Fruit fly (Drosophila melanogaster) whole organism, wandering third instar larva: ENCODE measurements around the gene CG13067.
A peak's percentile ranks its signal among the peaks of the same experiment; 100 is the strongest.

Experiments used
- CG9705 ChIP-seq: fragments of 200-800 bp; sonication (Bioruptor generic); optimal IDR thresholded peaks from 2 replicates; lab custom pipeline; 2018; ENCODE audit warnings: missing biosample characterization, mild to moderate bottlenecking, missing genetic modification characterization
- Dif ChIP-seq: fragments of 200-275, 200-300 bp; sonication (Bioruptor generic); optimal IDR thresholded peaks from 2 replicates; lab custom pipeline; 2018; ENCODE audit warnings: missing biosample characterization, missing genetic modification characterization; ENCODE audit not compliant: partially characterized antibody
- GATAd ChIP-seq: sonication (Bioruptor generic); optimal IDR thresholded peaks from 2 replicates; lab custom pipeline; 2016; ENCODE audit warnings: missing biosample characterization, missing genetic modification characterization
- HLH106 ChIP-seq: fragments of 200-800 bp; optimal IDR thresholded peaks from 3 replicates; lab custom pipeline; 2019; ENCODE audit warnings: missing biosample characterization, mild to moderate bottlenecking, missing genetic modification characterization, moderate library complexity
- Hnf4 ChIP-seq: fragments of 200-800 bp; sonication (Bioruptor generic); optimal IDR thresholded peaks from 2 replicates; lab custom pipeline; 2016; ENCODE audit warnings: missing biosample characterization, mild to moderate bottlenecking, missing genetic modification characterization
- Hr78 ChIP-seq: fragments of >200 bp; optimal IDR thresholded peaks from 2 replicates; lab custom pipeline; 2017; ENCODE audit warnings: missing biosample characterization, missing genetic modification characterization
- Hr83 ChIP-seq: fragments of 200-300 bp; sonication (Bioruptor generic); optimal IDR thresholded peaks from 2 replicates; lab custom pipeline; 2016; ENCODE audit warnings: missing biosample characterization, mild to moderate bottlenecking, missing genetic modification characterization, moderate library complexity; ENCODE audit not compliant: poor library complexity, severe bottlenecking
- Jra ChIP-seq: sonication (Bioruptor generic); optimal IDR thresholded peaks from 2 replicates; lab custom pipeline; 2016; ENCODE audit warnings: missing biosample characterization, missing genetic modification characterization
- Mio ChIP-seq: sonication (Bioruptor generic); optimal IDR thresholded peaks from 2 replicates; lab custom pipeline; 2016; ENCODE audit warnings: missing biosample characterization, missing genetic modification characterization
- Myc ChIP-seq: fragments of >200 bp; optimal IDR thresholded peaks from 2 replicates; lab custom pipeline; 2017
- Rel ChIP-seq, 2 experiments: fragments of 200-800 bp; sonication (Bioruptor generic) in 1 of 2; optimal IDR thresholded peaks; 2 replicates in 1 of 2; 3 replicates in 1 of 2; lab custom pipeline; 2016 to 2019; ENCODE audit warnings: mild to moderate bottlenecking in 2 of 2, missing biosample characterization in 2 of 2, missing genetic modification characterization in 2 of 2, moderate library complexity in 1 of 2
- Sp1 ChIP-seq: fragments of 200-800 bp; sonication (Bioruptor generic); optimal IDR thresholded peaks from 3 replicates; lab custom pipeline; 2019; ENCODE audit warnings: missing biosample characterization, mild to moderate bottlenecking, missing genetic modification characterization, moderate library complexity
- Vsx2 ChIP-seq: fragments of 200-300, 225-300 bp; sonication (Bioruptor generic); optimal IDR thresholded peaks from 2 replicates; lab custom pipeline; 2018; ENCODE audit warnings: missing biosample characterization, missing genetic modification characterization; ENCODE audit not compliant: partially characterized antibody
- br ChIP-seq: fragments of 200-800 bp; sonication (Bioruptor generic); optimal IDR thresholded peaks from 2 replicates; lab custom pipeline; 2016; ENCODE audit warnings: missing biosample characterization, missing genetic modification characterization
- brk ChIP-seq: fragments of 200-800 bp; sonication (Bioruptor generic); optimal IDR thresholded peaks from 2 replicates; lab custom pipeline; 2016; ENCODE audit warnings: missing biosample characterization, mild to moderate bottlenecking, missing genetic modification characterization
- dl ChIP-seq, 2 experiments: fragments of 175-275, 200-275 bp in 1 of 2; fragments of 200-275 bp in 1 of 2; sonication (Bioruptor generic); optimal IDR thresholded peaks; lab custom pipeline; 2018; ENCODE audit warnings: mild to moderate bottlenecking in 2 of 2, missing biosample characterization in 2 of 2, missing genetic modification characterization in 2 of 2, moderate library complexity in 2 of 2; ENCODE audit not compliant: partially characterized antibody in 2 of 2, insufficient read depth in 1 of 2
- dmrt93B ChIP-seq: fragments of 200-800 bp; sonication (Bioruptor generic); optimal IDR thresholded peaks from 2 replicates; lab custom pipeline; 2018; ENCODE audit warnings: missing biosample characterization, mild to moderate bottlenecking, missing genetic modification characterization
- dsf ChIP-seq: sonication (Bioruptor generic); optimal IDR thresholded peaks from 2 replicates; lab custom pipeline; 2016; ENCODE audit warnings: missing biosample characterization, missing genetic modification characterization, borderline replicate concordance
- ey ChIP-seq: fragments of 200-800 bp; sonication (Bioruptor generic); optimal IDR thresholded peaks from 2 replicates; lab custom pipeline; 2016; ENCODE audit warnings: missing biosample characterization, missing genetic modification characterization
- foxo ChIP-seq, 2 experiments: fragments of 200-800 bp; sonication (Bioruptor generic); optimal IDR thresholded peaks; 2 replicates in 1 of 2; 3 replicates in 1 of 2; lab custom pipeline; 2016 to 2017; ENCODE audit warnings: missing biosample characterization in 2 of 2, missing genetic modification characterization in 2 of 2
- h ChIP-seq: fragments of 200-800 bp; sonication (Bioruptor generic); optimal IDR thresholded peaks from 3 replicates; lab custom pipeline; 2016; ENCODE audit warnings: missing biosample characterization, mild to moderate bottlenecking, missing genetic modification characterization
- jim ChIP-seq: fragments of 175-275, 200-325 bp; sonication (Bioruptor generic); optimal IDR thresholded peaks from 2 replicates; lab custom pipeline; 2016; ENCODE audit warnings: missing biosample characterization, mild to moderate bottlenecking, missing genetic modification characterization
- pan ChIP-seq: fragments of >200 bp; optimal IDR thresholded peaks from 2 replicates; lab custom pipeline; 2017
- psq ChIP-seq: fragments of 200-800 bp; sonication (Bioruptor generic); optimal IDR thresholded peaks from 3 replicates; lab custom pipeline; 2017; ENCODE audit warnings: missing biosample characterization, mild to moderate bottlenecking, missing genetic modification characterization, moderate library complexity
- rgr ChIP-seq: fragments of 200-800 bp; sonication (Bioruptor generic); optimal IDR thresholded peaks from 3 replicates; lab custom pipeline; 2016; ENCODE audit warnings: missing biosample characterization, mild to moderate bottlenecking, missing genetic modification characterization
- sage ChIP-seq: fragments of 200-800 bp; sonication (Bioruptor generic); optimal IDR thresholded peaks from 2 replicates; lab custom pipeline; 2016; ENCODE audit warnings: missing biosample characterization, mild to moderate bottlenecking, missing genetic modification characterization
- sv ChIP-seq: fragments of 200-800 bp; sonication (Bioruptor generic); optimal IDR thresholded peaks from 3 replicates; lab custom pipeline; 2016; ENCODE audit warnings: missing biosample characterization, missing genetic modification characterization
- tai ChIP-seq: sonication (Bioruptor generic); optimal IDR thresholded peaks from 2 replicates; lab custom pipeline; 2016; ENCODE audit warnings: missing biosample characterization, missing genetic modification characterization
- usp ChIP-seq: fragments of >200 bp; optimal IDR thresholded peaks from 2 replicates; lab custom pipeline; 2017; ENCODE audit warnings: missing biosample characterization, missing genetic modification characterization
- woc ChIP-seq: sonication (Bioruptor generic); optimal IDR thresholded peaks from 2 replicates; lab custom pipeline; 2016; ENCODE audit warnings: missing biosample characterization, mild to moderate bottlenecking, missing genetic modification characterization

The CG13067 gene

dm6 chr3L:16303982-16304381 lies 32.9 kb downstream of the CG13067 start, which contains the start of gene CG43249:
Gene CG43249 (plus strand): TSS chr3L:16304282.
- TF ChIP-seq woc (GFP tag; lab: Kevin White, UChicago) (no peak), Dif (GFP tag; lab: Kevin White, UChicago) (no peak), ey (GFP tag; lab: Kevin White, UChicago) (no peak), Hr78 (GFP tag; lab: Kevin White, UChicago) (no peak), Vsx2 (GFP tag; lab: Kevin White, UChicago) (no peak), CG9705 (GFP tag; lab: Kevin White, UChicago) (no peak), pan (lab: Kevin White, UChicago) (no peak), br (GFP tag; lab: Kevin White, UChicago) (no peak), GATAd (GFP tag; lab: Kevin White, UChicago) (no peak), Hr83 (GFP tag; lab: Kevin White, UChicago) (no peak)

- TF ChIP-seq Vsx2 (GFP tag; lab: Kevin White, UChicago): no peak
- no peak for TF ChIP-seq HLH106
- no peak for TF ChIP-seq sv (GFP tag; lab: Kevin White, UChicago)
- TF ChIP-seq usp (GFP tag; lab: Kevin White, UChicago): no peak
- TF ChIP-seq dsf (GFP tag; lab: Kevin White, UChicago): no peak
- no peak for TF ChIP-seq CG9705 (GFP tag; lab: Kevin White, UChicago)
- TF ChIP-seq foxo (GFP tag; optimal IDR thresholded peaks at IDR 0.05; lab: Kevin White, UChicago): no peak
- TF ChIP-seq Hnf4 (GFP tag; lab: Kevin White, UChicago): no peak
Observed at dm6 chr3L:16305820-16306650, 35.0 kb downstream of the CG13067 start, which contains the start of the genes CG13043 and CG13063. Gene CG13043 (minus strand): TSS chr3L:16305870. Gene CG13063 (plus strand): TSS chr3L:16306600.

- no peak for TF ChIP-seq Myc
- no peak for TF ChIP-seq tai (GFP tag; lab: Kevin White, UChicago)
- no peak for TF ChIP-seq psq
- no peak for TF ChIP-seq HLH106
- TF ChIP-seq jim (GFP tag; lab: Kevin White, UChicago): no peak
- TF ChIP-seq br (GFP tag; lab: Kevin White, UChicago): no peak
- TF ChIP-seq Dif (GFP tag; lab: Kevin White, UChicago): no peak
- TF ChIP-seq rgr (GFP tag; lab: Kevin White, UChicago): no peak
- TF ChIP-seq brk (GFP tag; lab: Kevin White, UChicago): no peak
- no peak for TF ChIP-seq CG9705 (GFP tag; lab: Kevin White, UChicago)
- no peak for TF ChIP-seq ey (GFP tag; lab: Kevin White, UChicago)
Observed at dm6 chr3L:16308380-16308779, 37.3 kb downstream of the CG13067 start, which contains the start of gene CG13042. Gene CG13042 (minus strand): TSS chr3L:16308480.

- TF ChIP-seq Hr83 (GFP tag; lab: Kevin White, UChicago) (no peak), dsf (GFP tag; lab: Kevin White, UChicago) (no peak), sage (GFP tag; lab: Kevin White, UChicago) (no peak), Sp1 (GFP tag; lab: Kevin White, UChicago) (no peak), Hr78 (GFP tag; lab: Kevin White, UChicago) (no peak), dl (GFP tag; optimal IDR thresholded peaks at IDR 0.05; lab: Kevin White, UChicago; ENCODE audit: insufficient read depth in 1 of 2, partially characterized antibody in 2 of 2) (no peak), foxo (GFP tag; optimal IDR thresholded peaks at IDR 0.05; lab: Kevin White, UChicago) (peak in 1 of 2 experiments; percentile 55), br (GFP tag; lab: Kevin White, UChicago) (peak; percentile 17), HLH106 (no peak), Mio (GFP tag; lab: Kevin White, UChicago) (no peak), usp (GFP tag; lab: Kevin White, UChicago) (no peak), GATAd (GFP tag; lab: Kevin White, UChicago) (no peak), dmrt93B (no peak), ey (GFP tag; lab: Kevin White, UChicago) (peak; percentile 32), Dif (GFP tag; lab: Kevin White, UChicago) (no peak), woc (GFP tag; lab: Kevin White, UChicago) (no peak), tai (GFP tag; lab: Kevin White, UChicago) (no peak), Jra (GFP tag; lab: Kevin White, UChicago) (no peak), jim (GFP tag; lab: Kevin White, UChicago) (no peak), CG9705 (GFP tag; lab: Kevin White, UChicago) (no peak), rgr (GFP tag; lab: Kevin White, UChicago) (no peak), h (GFP tag; lab: Kevin White, UChicago) (no peak), Rel (GFP tag; optimal IDR thresholded peaks at IDR 0.05; lab: Kevin White, UChicago) (no peak), Rel (tag; optimal IDR thresholded peaks at IDR 0.05; lab: Kevin White, UChicago) (no peak)
Observed at dm6 chr3L:16309972-16310371, 38.9 kb downstream of the CG13067 start.
